Worm (Caenorhabditis elegans): Measurements from ENCODE around the gene urb-1.

urb-1 gene

DNA sequence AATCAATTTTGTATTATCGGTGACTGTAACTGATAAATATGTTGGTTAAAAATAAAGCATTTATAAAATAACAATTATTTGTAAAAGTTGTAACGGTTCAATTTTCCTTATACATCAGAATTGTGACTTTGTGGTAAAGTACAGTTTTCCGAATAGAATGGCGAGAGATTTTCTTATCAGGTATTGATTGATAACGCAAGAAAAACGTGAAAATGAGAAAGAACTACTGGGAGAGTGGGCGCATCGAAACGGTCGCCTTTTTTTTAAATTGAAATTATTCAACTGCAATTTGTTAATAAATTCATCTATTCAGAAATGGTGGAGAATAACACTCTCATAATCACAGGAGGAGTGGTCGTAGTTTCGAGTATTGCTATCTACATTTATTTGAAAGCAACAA lies 12.4 kb upstream of the urb-1 start, which contains the start of gene hpo-19:
hpo-19 (plus strand) TSS at position 314 of the 400 bp plus-strand sequence.
- TF ChIP-seq B0310.2 (tag; optimal IDR thresholded peaks at IDR 0.05) (no peak), aly-1 (tag; optimal IDR thresholded peaks at IDR 0.05) (no peak), ama-1 (optimal IDR thresholded peaks at IDR 0.05) (no peak), hmbx-1 (tag; optimal IDR thresholded peaks at IDR 0.05) (no peak), sea-1 (GFP tag; conservative IDR thresholded peaks at IDR 0.05) (no peak), tbx-11 (GFP tag; IDR thresholded peaks at IDR 0.05) (no peak), hnd-1 (tag; optimal IDR thresholded peaks at IDR 0.05) (no peak), tra-4 (tag; optimal IDR thresholded peaks at IDR 0.05) (no peak), F13C5.2 (tag; optimal IDR thresholded peaks at IDR 0.05) (no peak), pes-1 (GFP tag; IDR thresholded peaks at IDR 0.05) (no peak), hmg-4 (GFP tag; optimal IDR thresholded peaks at IDR 0.05) (no peak), tbx-37 (GFP tag; conservative IDR thresholded peaks at IDR 0.05) (no peak), flt-1 (GFP tag; IDR thresholded peaks at IDR 0.05) (no peak)

- TF ChIP-seq tra-4 (tag; optimal IDR thresholded peaks at IDR 0.05), result no peak
- TF ChIP-seq tbx-37 (GFP tag; conservative IDR thresholded peaks at IDR 0.05), result peak; percentile 71
These were observed 9.7 kb upstream of the urb-1 start, which contains the start of the genes gad-1 and erfa-1 for ce11 chrV:6433446-6434178. Gene gad-1, minus strand, starts transcription at chrV:6433496. Gene erfa-1, plus strand, starts transcription at chrV:6434128.

DNA sequence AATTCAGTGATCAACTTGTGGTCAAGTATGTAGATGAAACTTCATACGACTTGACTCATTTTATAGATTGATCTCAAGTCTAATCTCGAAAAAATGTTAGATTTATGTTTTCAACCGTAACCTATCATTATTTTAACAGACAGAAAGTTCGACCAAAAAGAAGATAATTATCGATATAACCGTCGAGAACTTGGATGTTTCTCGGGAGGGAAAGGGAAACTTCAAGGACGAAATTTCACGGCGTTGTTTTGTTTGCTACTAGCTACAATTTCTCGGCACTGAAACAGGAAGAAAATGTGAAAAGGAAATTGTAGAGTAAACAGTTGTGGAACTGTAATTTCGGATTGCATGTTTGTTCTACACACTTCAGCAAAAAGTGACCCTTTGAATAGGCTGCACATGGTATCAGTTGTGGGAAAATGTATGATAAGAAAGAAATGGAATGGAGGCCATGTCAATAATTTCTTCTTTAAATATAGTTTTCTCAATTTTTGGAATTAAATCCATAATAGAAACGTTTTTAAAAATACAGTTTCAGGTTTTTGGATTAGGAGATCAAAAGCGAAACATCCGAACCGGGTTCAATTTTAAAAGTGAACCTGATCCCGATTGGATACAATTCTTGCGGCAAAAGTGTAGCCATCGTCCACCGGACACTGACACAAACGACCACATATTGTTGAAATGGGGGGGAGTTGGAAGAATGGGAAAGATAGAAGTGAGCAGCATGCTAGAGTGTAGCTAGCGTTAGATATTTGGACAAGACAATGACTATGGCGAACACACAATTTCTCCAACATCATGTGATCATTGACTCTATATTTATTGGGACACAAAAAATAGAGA lies 6.8 kb upstream of the urb-1 start:
- no peak for TF ChIP-seq hmbx-1 (tag; optimal IDR thresholded peaks at IDR 0.05)
- no peak for TF ChIP-seq pes-1 (GFP tag; IDR thresholded peaks at IDR 0.05)
- no peak for TF ChIP-seq F13C5.2 (tag; optimal IDR thresholded peaks at IDR 0.05)

- TF ChIP-seq ceh-36 (tag; optimal IDR thresholded peaks at IDR 0.05) (no peak), F13C5.2 (tag; optimal IDR thresholded peaks at IDR 0.05) (no peak), hmg-4 (GFP tag; optimal IDR thresholded peaks at IDR 0.05) (no peak), tbx-37 (GFP tag; conservative IDR thresholded peaks at IDR 0.05) (no peak), aly-1 (tag; optimal IDR thresholded peaks at IDR 0.05) (no peak), hmbx-1 (tag; optimal IDR thresholded peaks at IDR 0.05) (no peak), scrt-1 (GFP tag; IDR thresholded peaks at IDR 0.05) (no peak), tbx-11 (GFP tag; IDR thresholded peaks at IDR 0.05) (no peak), flt-1 (GFP tag; IDR thresholded peaks at IDR 0.05) (no peak), ama-1 (optimal IDR thresholded peaks at IDR 0.05) (no peak), pes-1 (GFP tag; IDR thresholded peaks at IDR 0.05) (no peak), tra-4 (tag; optimal IDR thresholded peaks at IDR 0.05) (no peak), sea-1 (GFP tag; conservative IDR thresholded peaks at IDR 0.05) (no peak), ets-7 (tag; optimal IDR thresholded peaks at IDR 0.05) (no peak)
These were observed 6.0 kb upstream of the urb-1 start, which contains the start of gene alh-4 for ce11 chrV:6429870-6430339. Gene alh-4, minus strand, starts transcription at chrV:6429920.

- no peak for TF ChIP-seq tbx-11 (GFP tag; IDR thresholded peaks at IDR 0.05)
- peak; percentile 10 for TF ChIP-seq F13C5.2 (tag; optimal IDR thresholded peaks at IDR 0.05)
- no peak for TF ChIP-seq tbx-37 (GFP tag; conservative IDR thresholded peaks at IDR 0.05)
These were observed 3.5 kb upstream of the urb-1 start for ce11 chrV:6427433-6427832.

DNA sequence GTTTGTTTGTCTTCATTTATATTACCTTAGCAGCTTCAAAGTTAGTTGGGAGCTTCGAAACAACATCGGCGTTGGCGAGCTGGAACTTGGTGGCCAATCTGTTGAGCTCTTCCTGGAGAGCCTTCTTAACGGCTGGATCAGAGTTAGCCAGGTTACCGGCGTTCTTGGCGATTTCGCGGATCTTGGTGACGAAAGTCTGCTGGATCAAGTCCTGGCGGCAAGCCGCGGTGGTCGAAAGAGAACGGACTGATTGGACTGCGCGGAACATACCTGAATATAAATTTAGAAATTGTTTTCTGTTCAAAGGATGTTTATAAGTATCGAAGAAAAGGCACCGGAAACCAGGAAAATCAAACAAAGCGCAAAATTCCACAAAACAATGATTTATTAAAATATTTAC lies 2.9 kb upstream of the urb-1 start, which contains the start of gene atp-4:
atp-4 (minus strand) TSS at position 270 of the 400 bp plus-strand sequence.
- TF ChIP-seq ama-1 (optimal IDR thresholded peaks at IDR 0.05) (no peak), tra-4 (tag; optimal IDR thresholded peaks at IDR 0.05) (no peak), hnd-1 (tag; optimal IDR thresholded peaks at IDR 0.05) (no peak), hmg-4 (GFP tag; optimal IDR thresholded peaks at IDR 0.05) (no peak), sea-1 (GFP tag; conservative IDR thresholded peaks at IDR 0.05) (no peak), aly-1 (tag; optimal IDR thresholded peaks at IDR 0.05) (no peak), pes-1 (GFP tag; IDR thresholded peaks at IDR 0.05) (no peak), flt-1 (GFP tag; IDR thresholded peaks at IDR 0.05) (no peak), ceh-36 (tag; optimal IDR thresholded peaks at IDR 0.05) (no peak), B0310.2 (tag; optimal IDR thresholded peaks at IDR 0.05) (no peak), tbx-11 (GFP tag; IDR thresholded peaks at IDR 0.05) (no peak)

ce11 chrV:6425927-6426326 lies 2.0 kb upstream of the urb-1 start, which contains the start of gene T05H4.11:
Gene T05H4.11, minus strand, starts transcription at chrV:6426261.
- no peak for TF ChIP-seq hnd-1 (tag; optimal IDR thresholded peaks at IDR 0.05)
- TF ChIP-seq ceh-13 (GFP tag; optimal IDR thresholded peaks at IDR 0.05), result no peak
- no peak for TF ChIP-seq B0310.2 (tag; optimal IDR thresholded peaks at IDR 0.05)
- no peak for TF ChIP-seq scrt-1 (GFP tag; IDR thresholded peaks at IDR 0.05)
- TF ChIP-seq F13C5.2 (tag; optimal IDR thresholded peaks at IDR 0.05), result no peak
- TF ChIP-seq tbx-11 (GFP tag; IDR thresholded peaks at IDR 0.05), result no peak
- no peak for TF ChIP-seq flt-1 (GFP tag; IDR thresholded peaks at IDR 0.05)
- TF ChIP-seq pes-1 (GFP tag; IDR thresholded peaks at IDR 0.05), result no peak
- no peak for TF ChIP-seq sea-1 (GFP tag; conservative IDR thresholded peaks at IDR 0.05)
- no peak for TF ChIP-seq hmg-4 (GFP tag; optimal IDR thresholded peaks at IDR 0.05)
- no peak for TF ChIP-seq tbx-37 (GFP tag; conservative IDR thresholded peaks at IDR 0.05)
- TF ChIP-seq ets-7 (tag; optimal IDR thresholded peaks at IDR 0.05), result no peak
- TF ChIP-seq tra-4 (tag; optimal IDR thresholded peaks at IDR 0.05), result no peak

All from whole organism, early embryonic.